Worm (Caenorhabditis elegans) whole organism, mixed stage, embryonic: ENCODE data around the gene fbxa-56.

Experiments used
- bed-3 ChIP-seq: fragments of 200-800 bp; sonication (Bioruptor generic); optimal IDR thresholded peaks from 3 replicates; lab custom pipeline; 2018; ENCODE audit warnings: mild to moderate bottlenecking, missing genetic modification characterization, moderate library complexity, missing compliant biosample characterization
- blmp-1 ChIP-seq: fragments of 150-350 bp; optimal IDR thresholded peaks from 2 replicates; lab custom pipeline; 2014; ENCODE audit warnings: missing biosample characterization, missing genetic modification characterization
- lin-32 ChIP-seq: fragments of 200-800 bp; sonication (Bioruptor generic); optimal IDR thresholded peaks from 2 replicates; lab custom pipeline; 2018; ENCODE audit warnings: mild to moderate bottlenecking, missing genetic modification characterization, missing compliant biosample characterization
- mep-1 ChIP-seq: fragments of 150-350 bp; optimal IDR thresholded peaks from 2 replicates; lab custom pipeline; 2017; ENCODE audit warnings: missing biosample characterization, missing genetic modification reagents, missing genetic modification characterization, inconsistent platforms
- nhr-28 ChIP-seq: fragments of 150-350 bp; optimal IDR thresholded peaks from 2 replicates; lab custom pipeline; 2014; ENCODE audit warnings: missing biosample characterization, missing genetic modification characterization
- nhr-76 ChIP-seq: sonication (generic microtip); optimal IDR thresholded peaks from 2 replicates; lab custom pipeline; 2017; ENCODE audit warnings: missing biosample characterization, missing genetic modification characterization
- pha-4 ChIP-seq: fragments of 150-350 bp; optimal IDR thresholded peaks from 2 replicates; lab custom pipeline; 2018; ENCODE audit warnings: missing biosample characterization, missing genetic modification reagents, missing genetic modification characterization
- snpc-4 ChIP-seq: fragments of 150-350 bp; optimal IDR thresholded peaks from 2 replicates; lab custom pipeline; 2014; ENCODE audit warnings: missing biosample characterization, missing genetic modification characterization
- sptf-1 ChIP-seq: sonication (generic microtip); optimal IDR thresholded peaks from 2 replicates; lab custom pipeline; 2017; ENCODE audit warnings: mild to moderate bottlenecking, missing genetic modification characterization, moderate library complexity, missing compliant biosample characterization
- zip-8 ChIP-seq: fragments of 150-350 bp; optimal IDR thresholded peaks from 2 replicates; lab custom pipeline; 2014; ENCODE audit warnings: missing biosample characterization, missing genetic modification characterization

- TF ChIP-seq zip-8 (tag; lab: Kevin White, UChicago) (no peak), sptf-1 (no peak), snpc-4 (tag; lab: Kevin White, UChicago) (no peak), lin-32 (GFP tag; lab: Kevin White, UChicago) (no peak), blmp-1 (tag; lab: Kevin White, UChicago) (no peak), nhr-28 (no peak), pha-4 (tag; lab: Kevin White, UChicago) (no peak), nhr-76 (tag; lab: Kevin White, UChicago) (no peak), bed-3 (GFP tag; lab: Kevin White, UChicago) (no peak), mep-1 (tag; lab: Kevin White, UChicago) (no peak)
These were observed 37.7 kb downstream of the fbxa-56 start for ce11 chrIII:900134-900533.
